Fruit fly (Drosophila melanogaster) whole organism, pupa: Measurements from ENCODE around the gene Cht7.
A peak's percentile ranks its signal among the peaks of the same experiment; 100 is the strongest.

Experiments used
- CG10348 ChIP-seq: fragments of 200-800 bp; sonication (Bioruptor generic); IDR thresholded peaks from 2 replicates; pipeline ENCODE4 v1.3.6; 2022; ENCODE audit warnings: missing biosample characterization, missing genetic modification characterization
- CG12605 ChIP-seq: fragments of 200-800 bp; sonication (Bioruptor generic); IDR thresholded peaks from 2 replicates; pipeline ENCODE4 v1.3.6; 2022; ENCODE audit warnings: missing biosample characterization, missing genetic modification characterization
- CG13204 ChIP-seq: fragments of 200-800 bp; sonication (Bioruptor generic); optimal IDR thresholded peaks from 2 replicates; lab custom pipeline; 2018; ENCODE audit warnings: missing biosample characterization, mild to moderate bottlenecking, missing genetic modification characterization, moderate library complexity
- CG14655 ChIP-seq: fragments of 200-800 bp; sonication (Bioruptor generic); optimal IDR thresholded peaks from 3 replicates; lab custom pipeline; 2017; ENCODE audit warnings: mild to moderate bottlenecking, missing biosample characterization, missing genetic modification reagents, missing genetic modification characterization
- CG15710 ChIP-seq: fragments of 200-800 bp; sonication (Bioruptor generic); optimal IDR thresholded peaks from 2 replicates; lab custom pipeline; 2018; ENCODE audit warnings: missing biosample characterization, mild to moderate bottlenecking, missing genetic modification characterization, moderate library complexity
- CG17806 ChIP-seq: fragments of 200-800 bp; sonication (Bioruptor generic); optimal IDR thresholded peaks from 2 replicates; lab custom pipeline; 2018; ENCODE audit warnings: missing biosample characterization, mild to moderate bottlenecking, missing genetic modification characterization, moderate library complexity
- CG32121 ChIP-seq: fragments of 200-800 bp; sonication (Bioruptor generic); IDR thresholded peaks from 2 replicates; pipeline ENCODE4 v1.3.6; 2022; ENCODE audit warnings: missing biosample characterization, missing genetic modification characterization
- CG34367 ChIP-seq: fragments of 200-800 bp; sonication (Bioruptor generic); optimal IDR thresholded peaks from 2 replicates; lab custom pipeline; 2018; ENCODE audit warnings: missing biosample characterization, mild to moderate bottlenecking, missing genetic modification characterization
- CG4496 ChIP-seq: fragments of 200-800 bp; sonication (Bioruptor generic); IDR thresholded peaks from 3 replicates; pipeline ENCODE4 v1.3.6; 2022; ENCODE audit warnings: missing biosample characterization, missing genetic modification characterization
- CG8159 ChIP-seq: fragments of 200-800 bp; sonication (Bioruptor generic); optimal IDR thresholded peaks from 3 replicates; lab custom pipeline; 2018; ENCODE audit warnings: missing biosample characterization, mild to moderate bottlenecking, missing genetic modification characterization, moderate library complexity
- CG8301 ChIP-seq: fragments of 200-800 bp; sonication (Bioruptor generic); optimal IDR thresholded peaks from 2 replicates; lab custom pipeline; 2018; ENCODE audit warnings: missing biosample characterization, mild to moderate bottlenecking, missing genetic modification characterization
- CG9948 ChIP-seq: fragments of 200-800 bp; sonication (Bioruptor generic); optimal IDR thresholded peaks from 2 replicates; lab custom pipeline; 2018; ENCODE audit warnings: missing biosample characterization, mild to moderate bottlenecking, missing genetic modification characterization, moderate library complexity
- D1 ChIP-seq: fragments of 200-800 bp; sonication (Bioruptor generic); optimal IDR thresholded peaks from 2 replicates; lab custom pipeline; 2018; ENCODE audit warnings: missing biosample characterization, mild to moderate bottlenecking, missing genetic modification characterization, moderate library complexity
- EcR ChIP-seq: fragments of 200-800 bp; sonication (Bioruptor generic); optimal IDR thresholded peaks from 3 replicates; lab custom pipeline; 2019; ENCODE audit warnings: missing biosample characterization, missing genetic modification characterization, mild to moderate bottlenecking, moderate library complexity, missing genetic modification reagents
- Ets98B ChIP-seq: fragments of 200-800 bp; sonication (Bioruptor generic); IDR thresholded peaks from 2 replicates; pipeline ENCODE4 v1.3.6; 2022; ENCODE audit warnings: missing biosample characterization, missing genetic modification characterization
- Pif1A ChIP-seq: fragments of 200-800 bp; sonication (Bioruptor generic); optimal IDR thresholded peaks from 3 replicates; lab custom pipeline; 2016; ENCODE audit warnings: missing biosample characterization, missing genetic modification characterization
- Pif1B ChIP-seq: fragments of 200-800 bp; sonication (Bioruptor generic); optimal IDR thresholded peaks from 3 replicates; lab custom pipeline; 2016; ENCODE audit warnings: missing biosample characterization, missing genetic modification characterization
- Snoo ChIP-seq: fragments of 200-800 bp; sonication (Bioruptor generic); optimal IDR thresholded peaks from 3 replicates; lab custom pipeline; 2017; ENCODE audit warnings: missing biosample characterization, mild to moderate bottlenecking, missing genetic modification characterization, inconsistent platforms
- fd96Ca ChIP-seq: fragments of 200-800 bp; sonication (Bioruptor generic); IDR thresholded peaks from 3 replicates; pipeline ENCODE4 v1.3.6; 2022; ENCODE audit warnings: missing biosample characterization, missing genetic modification characterization
- gl ChIP-seq: fragments of 200-800 bp; sonication (Bioruptor generic); optimal IDR thresholded peaks from 2 replicates; lab custom pipeline; 2018; ENCODE audit warnings: missing biosample characterization, mild to moderate bottlenecking, missing genetic modification characterization
- rn ChIP-seq: fragments of 200-800 bp; sonication (Bioruptor generic); IDR thresholded peaks from 2 replicates; pipeline ENCODE4 v1.3.6; 2022; ENCODE audit warnings: missing biosample characterization, missing genetic modification characterization

Cht7 gene

dm6 chr3L:3111127-3111526 is 4.4 kb upstream of the Cht7 start, which contains the start of gene CG45066:
Gene CG45066 (minus strand): TSS chr3L:3111227.
- TF ChIP-seq CG15710 (tag; lab: Kevin White, UChicago): no peak
- no peak for TF ChIP-seq gl (tag; lab: Kevin White, UChicago)
- no peak for TF ChIP-seq fd96Ca (GFP tag; lab: Robert Waterston, UW)
- TF ChIP-seq CG14655 (GFP tag; lab: Kevin White, UChicago): no peak
- no peak for TF ChIP-seq Pif1A
- no peak for TF ChIP-seq CG32121 (GFP tag; lab: Robert Waterston, UW)
- no peak for TF ChIP-seq rn (GFP tag; lab: Robert Waterston, UW)
- TF ChIP-seq D1 (tag; lab: Kevin White, UChicago): no peak
- TF ChIP-seq CG17806 (tag; lab: Kevin White, UChicago): no peak
- TF ChIP-seq Snoo (tag; lab: Kevin White, UChicago): no peak
- TF ChIP-seq Ets98B (GFP tag; lab: Robert Waterston, UW): no peak
- no peak for TF ChIP-seq CG13204
- no peak for TF ChIP-seq CG10348 (GFP tag; lab: Robert Waterston, UW)
- no peak for TF ChIP-seq CG9948 (tag; lab: Kevin White, UChicago)

- TF ChIP-seq EcR (GFP tag; lab: Kevin White, UChicago) (peak; percentile 43), CG12605 (GFP tag; lab: Robert Waterston, UW) (no peak), fd96Ca (GFP tag; lab: Robert Waterston, UW) (no peak), CG13204 (peak; percentile 33), CG9948 (tag; lab: Kevin White, UChicago) (peak; percentile 12), CG32121 (GFP tag; lab: Robert Waterston, UW) (no peak), Pif1B (GFP tag; lab: Kevin White, UChicago) (peak; percentile 24), Snoo (tag; lab: Kevin White, UChicago) (no peak), Pif1A (no peak), CG8159 (tag; lab: Kevin White, UChicago) (no peak), CG15710 (tag; lab: Kevin White, UChicago) (peak; percentile 51)
Observed at dm6 chr3L:3109417-3110090, 2.8 kb upstream of the Cht7 start.

- no peak for TF ChIP-seq CG4496 (GFP tag; lab: Robert Waterston, UW)
- TF ChIP-seq rn (GFP tag; lab: Robert Waterston, UW): no peak
- peak; percentile 46 for TF ChIP-seq EcR (GFP tag; lab: Kevin White, UChicago)
- TF ChIP-seq, all 21 proteins: peak for 1
Observed at dm6 chr3L:3108964-3109363, 2.2 kb upstream of the Cht7 start.

- TF ChIP-seq CG4496 (GFP tag; lab: Robert Waterston, UW) (0 out of 3 replicates have a peak, but pooled peaks have one; percentile 12), gl (tag; lab: Kevin White, UChicago) (no peak)
Observed at dm6 chr3L:3108040-3108615, 1.4 kb upstream of the Cht7 start.

dm6 chr3L:3106146-3106545 is 612 bp downstream of the Cht7 start:
- TF ChIP-seq rn (GFP tag; lab: Robert Waterston, UW) (no peak), EcR (GFP tag; lab: Kevin White, UChicago) (peak; percentile 40), CG15710 (tag; lab: Kevin White, UChicago) (peak; percentile 74), Ets98B (GFP tag; lab: Robert Waterston, UW) (no peak), CG8301 (tag; lab: Kevin White, UChicago) (peak; percentile 69), CG34367 (peak; percentile 64), CG14655 (GFP tag; lab: Kevin White, UChicago) (peak; percentile 64), CG9948 (tag; lab: Kevin White, UChicago) (peak; percentile 49), CG10348 (GFP tag; lab: Robert Waterston, UW) (no peak), fd96Ca (GFP tag; lab: Robert Waterston, UW) (no peak), CG32121 (GFP tag; lab: Robert Waterston, UW) (no peak), Pif1A (peak; percentile 37), CG4496 (GFP tag; lab: Robert Waterston, UW) (no peak), D1 (tag; lab: Kevin White, UChicago) (no peak), CG12605 (GFP tag; lab: Robert Waterston, UW) (no peak), CG13204 (peak; percentile 7), CG17806 (tag; lab: Kevin White, UChicago) (peak; percentile 63), Pif1B (GFP tag; lab: Kevin White, UChicago) (no peak), CG8159 (tag; lab: Kevin White, UChicago) (peak; percentile 77), gl (tag; lab: Kevin White, UChicago) (peak; percentile 13), Snoo (tag; lab: Kevin White, UChicago) (no peak)

- no peak for TF ChIP-seq Snoo (tag; lab: Kevin White, UChicago)
- TF ChIP-seq fd96Ca (GFP tag; lab: Robert Waterston, UW): no peak
- TF ChIP-seq Pif1A: no peak
- TF ChIP-seq CG34367: no peak
- TF ChIP-seq Ets98B (GFP tag; lab: Robert Waterston, UW): no peak; the same call in 1 of the 2 replicates
- TF ChIP-seq CG17806 (tag; lab: Kevin White, UChicago): no peak
- no peak for TF ChIP-seq CG12605 (GFP tag; lab: Robert Waterston, UW)
- TF ChIP-seq CG8301 (tag; lab: Kevin White, UChicago): no peak
- no peak for TF ChIP-seq D1 (tag; lab: Kevin White, UChicago)
- no peak for TF ChIP-seq rn (GFP tag; lab: Robert Waterston, UW)
- TF ChIP-seq CG4496 (GFP tag; lab: Robert Waterston, UW): no peak
- no peak for TF ChIP-seq CG15710 (tag; lab: Kevin White, UChicago)
- TF ChIP-seq CG32121 (GFP tag; lab: Robert Waterston, UW): no peak
- TF ChIP-seq gl (tag; lab: Kevin White, UChicago): no peak
Observed at dm6 chr3L:3105531-3105930, 1.2 kb downstream of the Cht7 start.
